Fruit fly (Drosophila melanogaster): ENCODE measurements around the gene SdhD.

SdhD gene

dm6 chr3R:23730472-23730801 is 30.0 kb downstream of the SdhD start:
- 0 out of 4 replicates have a peak, but pooled peaks have one; percentile 1 for TF ChIP-seq Dll (GFP tag; IDR thresholded peaks at IDR 0.05; ENCODE audit: partially characterized antibody)
- TF ChIP-seq Med (GFP tag) = peak; percentile 53
- no peak for TF ChIP-seq CG10321 (GFP tag; IDR thresholded peaks at IDR 0.05)
- peak; percentile 63 for TF ChIP-seq kah (GFP tag; optimal IDR thresholded peaks at IDR 0.05)
- TF ChIP-seq CG9817 (tag; optimal IDR thresholded peaks at IDR 0.05) = no peak
- TF ChIP-seq hbn (GFP tag; IDR thresholded peaks at IDR 0.05; ENCODE audit: partially characterized antibody) = 0 out of 2 replicates have a peak, but pooled peaks have one; percentile 3
- no peak for TF ChIP-seq CG1647 (GFP tag; optimal IDR thresholded peaks at IDR 0.05)
- no peak for TF ChIP-seq CG34422 (GFP tag; IDR thresholded peaks at IDR 0.05)
- 0 out of 2 replicates have a peak, but pooled peaks have one; percentile 3 for TF ChIP-seq Drgx (GFP tag; IDR thresholded peaks at IDR 0.05)
- TF ChIP-seq ATbp (GFP tag; optimal IDR thresholded peaks at IDR 0.05) = no peak
- TF ChIP-seq dysf (GFP tag; IDR thresholded peaks at IDR 0.05) = no peak

dm6 chr3R:23729632-23730471 is 30.5 kb downstream of the SdhD start:
- TF ChIP-seq Opbp (GFP tag; IDR thresholded peaks at IDR 0.05; ENCODE audit: partially characterized antibody) = peak; percentile 75
- TF ChIP-seq Ptx1 (GFP tag; IDR thresholded peaks at IDR 0.05) = no peak
- TF ChIP-seq pnt (GFP tag; optimal IDR thresholded peaks at IDR 0.05) = no peak
- no peak for TF ChIP-seq CG15073 (GFP tag; optimal IDR thresholded peaks at IDR 0.05)
- TF ChIP-seq Meics (GFP tag; optimal IDR thresholded peaks at IDR 0.05) = no peak
- TF ChIP-seq CG13424 (tag; optimal IDR thresholded peaks at IDR 0.05) = peak; percentile 17
- TF ChIP-seq sc (optimal IDR thresholded peaks at IDR 0.05) = no peak
- TF ChIP-seq sc (GFP tag; optimal IDR thresholded peaks at IDR 0.05) = no peak
- peak; percentile 79 for TF ChIP-seq Bgb (GFP tag; IDR thresholded peaks at IDR 0.05; ENCODE audit: partially characterized antibody)
- TF ChIP-seq wek (GFP tag; optimal IDR thresholded peaks at IDR 0.05) = no peak
- no peak for TF ChIP-seq ac (GFP tag; optimal IDR thresholded peaks at IDR 0.05)
- no peak for TF ChIP-seq crc (GFP tag; optimal IDR thresholded peaks at IDR 0.05)
- peak; percentile 33 for TF ChIP-seq CG2678 (tag; optimal IDR thresholded peaks at IDR 0.05)
- no peak for TF ChIP-seq tio (GFP tag; optimal IDR thresholded peaks at IDR 0.05)
- peak; percentile 32 for TF ChIP-seq Hmr (GFP tag; optimal IDR thresholded peaks at IDR 0.05)
- TF ChIP-seq ftz-f1 (GFP tag; optimal IDR thresholded peaks at IDR 0.05) = peak; percentile 44
- peak; percentile 59 for TF ChIP-seq CoRest (tag; optimal IDR thresholded peaks at IDR 0.05)
- TF ChIP-seq tll (GFP tag; optimal IDR thresholded peaks at IDR 0.05) = no peak
- TF ChIP-seq sens (GFP tag) = peak; percentile 72
- no peak for TF ChIP-seq Mrtf (GFP tag; IDR thresholded peaks at IDR 0.05)
- TF ChIP-seq CG8089 (GFP tag; optimal IDR thresholded peaks at IDR 0.05) = no peak
- no peak for TF ChIP-seq H2.0 (GFP tag; IDR thresholded peaks at IDR 0.05)
- TF ChIP-seq CG6175 (GFP tag; IDR thresholded peaks at IDR 0.05) = no peak
- TF ChIP-seq CG4730 (GFP tag; IDR thresholded peaks at IDR 0.05) = no peak
- TF ChIP-seq Gsc (GFP tag; IDR thresholded peaks at IDR 0.05) = no peak
- peak; percentile 46 for TF ChIP-seq HLHmδ (GFP tag; optimal IDR thresholded peaks at IDR 0.05)
- TF ChIP-seq gfzf (GFP tag; optimal IDR thresholded peaks at IDR 0.05) = no peak
- peak; percentile 92 for TF ChIP-seq sd (tag; optimal IDR thresholded peaks at IDR 0.05)
- no peak for TF ChIP-seq gsb-n (tag; optimal IDR thresholded peaks at IDR 0.05)
- TF ChIP-seq cad (GFP tag; optimal IDR thresholded peaks at IDR 0.05) = peak; percentile 5
- TF ChIP-seq btn (GFP tag; optimal IDR thresholded peaks at IDR 0.05) = no peak
- TF ChIP-seq Med (GFP tag) = no peak
- peak; percentile 79 for TF ChIP-seq chm (GFP tag; IDR thresholded peaks at IDR 0.05)
- TF ChIP-seq bigmax (GFP tag; optimal IDR thresholded peaks at IDR 0.05) = no peak
- no peak for TF ChIP-seq psq (GFP tag; optimal IDR thresholded peaks at IDR 0.05)
- no peak for TF ChIP-seq CG8388 (GFP tag; optimal IDR thresholded peaks at IDR 0.05)
- peak; percentile 69 for TF ChIP-seq CG15479 (GFP tag; optimal IDR thresholded peaks at IDR 0.05)
- no peak for TF ChIP-seq ash1 (GFP tag; optimal IDR thresholded peaks at IDR 0.05)
- peak; percentile 63; the same call in 2 of the 3 replicates for TF ChIP-seq ci (GFP tag; IDR thresholded peaks at IDR 0.05)

Data from whole organism, embryonic.